Worm (Caenorhabditis elegans) whole organism, late embryonic: ENCODE data around the gene mrpl-36.

Experiments used
- K02D7.2 ChIP-seq: sonication (generic microtip); optimal IDR thresholded peaks from 2 replicates; lab custom pipeline; 2017; ENCODE audit warnings: mild to moderate bottlenecking, missing genetic modification characterization, missing compliant biosample characterization
- ama-1 ChIP-seq: fragments of 150-350 bp; optimal IDR thresholded peaks from 2 replicates; lab custom pipeline; 2014
- fkh-10 ChIP-seq: fragments of 150-350 bp; optimal IDR thresholded peaks from 2 replicates; lab custom pipeline; 2014; ENCODE audit warnings: missing biosample characterization, missing genetic modification reagents, missing genetic modification characterization
- madf-2 ChIP-seq: sonication (generic microtip); optimal IDR thresholded peaks from 2 replicates; lab custom pipeline; 2017; ENCODE audit warnings: missing genetic modification characterization, missing compliant biosample characterization
- odd-2 ChIP-seq: sonication (generic microtip); optimal IDR thresholded peaks from 2 replicates; lab custom pipeline; 2017; ENCODE audit warnings: antibody characterized with exemption, mild to moderate bottlenecking, missing genetic modification characterization, missing compliant biosample characterization
- pha-4 ChIP-seq: fragments of 150-350 bp; optimal IDR thresholded peaks from 2 replicates; lab custom pipeline; 2018; ENCODE audit warnings: missing biosample characterization, missing genetic modification reagents, missing genetic modification characterization
- pqm-1 ChIP-seq: sonication (generic microtip); optimal IDR thresholded peaks from 2 replicates; lab custom pipeline; 2016; ENCODE audit warnings: missing genetic modification characterization, missing compliant biosample characterization

DNA sequence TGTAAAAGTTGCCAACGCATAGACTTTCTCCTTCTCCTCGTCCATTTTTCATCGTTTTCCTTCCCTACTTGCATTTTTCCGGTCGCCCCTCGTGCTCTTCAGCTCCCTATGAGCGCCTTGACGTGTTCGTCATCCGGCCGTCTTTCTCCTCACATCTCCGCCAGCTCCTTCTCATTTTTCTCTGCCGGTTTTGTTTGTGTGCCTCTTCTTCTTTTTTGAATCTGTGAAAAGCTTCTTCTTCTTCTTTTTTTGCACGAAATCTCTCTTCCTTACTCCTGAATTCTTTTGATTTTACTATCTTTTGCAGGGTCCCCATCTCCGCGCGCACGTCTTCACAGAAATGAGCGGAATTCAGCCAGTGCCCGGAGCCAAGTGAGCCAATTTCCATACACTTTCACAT is 3.6 kb upstream of the mrpl-36 start, which contains the start of gene K11H3.3:
- TF ChIP-seq pqm-1 (tag; lab: Kevin White, UChicago) (no peak), odd-2 (tag; lab: Kevin White, UChicago) (no peak), K02D7.2 (no peak), pha-4 (tag; lab: Kevin White, UChicago) (no peak), madf-2 (tag; lab: Kevin White, UChicago) (no peak), ama-1 (lab: Kevin White, UChicago) (no peak), fkh-10 (GFP tag; lab: Kevin White, UChicago) (no peak)
